Worm (Caenorhabditis elegans): ENCODE results near the gene srw-72.

- TF ChIP-seq hmg-4 (GFP tag; optimal IDR thresholded peaks at IDR 0.05) (no peak), hnd-1 (tag; optimal IDR thresholded peaks at IDR 0.05) (no peak), scrt-1 (GFP tag; IDR thresholded peaks at IDR 0.05) (no peak), ama-1 (optimal IDR thresholded peaks at IDR 0.05) (no peak), aly-1 (tag; optimal IDR thresholded peaks at IDR 0.05) (no peak), pes-1 (GFP tag; IDR thresholded peaks at IDR 0.05) (no peak), tbx-11 (GFP tag; IDR thresholded peaks at IDR 0.05) (no peak), F13C5.2 (tag; optimal IDR thresholded peaks at IDR 0.05) (no peak)
Measured at ce11 chrV:17458069-17458468, 8.8 kb upstream of the srw-72 start, which contains the start of gene str-200.

Data from whole organism, early embryonic.